Worm (Caenorhabditis elegans) whole organism, L4 larva: ENCODE results near the gene zip-11.

ENCODE experiments used
- F26F4.8 ChIP-seq: fragments of 200-800 bp; sonication (Bioruptor generic); conservative IDR thresholded peaks from 2 replicates; pipeline ENCODE4 v1.3.6; 2022; ENCODE audit warnings: missing genetic modification characterization, missing compliant biosample characterization
- F37D6.2 ChIP-seq: sonication (generic microtip); optimal IDR thresholded peaks from 2 replicates; lab custom pipeline; 2016; ENCODE audit warnings: mild to moderate bottlenecking, missing genetic modification characterization, missing compliant biosample characterization
- F49E8.2 ChIP-seq: sonication (generic microtip); optimal IDR thresholded peaks from 2 replicates; lab custom pipeline; 2016; ENCODE audit warnings: missing compliant biosample characterization, mild to moderate bottlenecking, missing genetic modification characterization, borderline replicate concordance
- R02D3.7 ChIP-seq: fragments of 150-350 bp; sonication (generic microtip); optimal IDR thresholded peaks from 3 replicates; lab custom pipeline; 2014; ENCODE audit warnings: missing biosample characterization, missing genetic modification characterization
- T20F7.1 ChIP-seq: fragments of 200-800 bp; sonication (Bioruptor generic); optimal IDR thresholded peaks from 2 replicates; lab custom pipeline; 2018; ENCODE audit warnings: mild to moderate bottlenecking, missing genetic modification characterization, missing compliant biosample characterization
- T26A8.4 ChIP-seq: fragments of 200-800 bp; sonication (Bioruptor generic); IDR thresholded peaks from 2 replicates; pipeline ENCODE4 v1.3.6; 2022; ENCODE audit warnings: missing genetic modification characterization, missing compliant biosample characterization
- Y105C5A.15 ChIP-seq: fragments of 200-800 bp; sonication (Bioruptor generic); IDR thresholded peaks from 2 replicates; pipeline ENCODE4 v1.3.6; 2022; ENCODE audit warnings: missing genetic modification characterization, missing compliant biosample characterization
- Y75B8A.6 ChIP-seq: fragments of 200-800 bp; sonication (Bioruptor generic); IDR thresholded peaks from 2 replicates; pipeline ENCODE4 v1.3.6; 2022; ENCODE audit warnings: missing genetic modification reagents, missing genetic modification characterization, missing compliant biosample characterization
- aha-1 ChIP-seq: fragments of 150-350 bp; peaks from one replicate; lab custom pipeline; 2014; ENCODE audit warnings: missing biosample characterization, missing genetic modification characterization
- attf-4 ChIP-seq: sonication (generic microtip); optimal IDR thresholded peaks from 3 replicates; lab custom pipeline; 2017; ENCODE audit warnings: missing biosample characterization, missing genetic modification characterization
- ceh-28 ChIP-seq: fragments of 150-350 bp; optimal IDR thresholded peaks from 2 replicates; lab custom pipeline; 2014; ENCODE audit warnings: missing biosample characterization, missing genetic modification reagents, missing genetic modification characterization
- ceh-82 ChIP-seq: sonication (generic microtip); optimal IDR thresholded peaks from 2 replicates; lab custom pipeline; 2017; ENCODE audit warnings: missing biosample characterization, missing genetic modification characterization
- daf-12 ChIP-seq: fragments of 150-350 bp; optimal IDR thresholded peaks from 2 replicates; lab custom pipeline; 2014; ENCODE audit warnings: missing biosample characterization, missing genetic modification reagents, missing genetic modification characterization
- dmd-6 ChIP-seq: fragments of 200-800 bp; sonication (Bioruptor generic); IDR thresholded peaks from 2 replicates; pipeline ENCODE4 v1.3.6; 2022; ENCODE audit warnings: missing genetic modification reagents, missing genetic modification characterization, missing compliant biosample characterization
- dmd-9 ChIP-seq: fragments of 200-800 bp; sonication (Bioruptor generic); IDR thresholded peaks from 2 replicates; pipeline ENCODE4 v1.3.6; 2022; ENCODE audit warnings: missing genetic modification reagents, missing genetic modification characterization, missing compliant biosample characterization
- dpl-1 ChIP-seq: fragments of 150-350 bp; optimal IDR thresholded peaks from 2 replicates; lab custom pipeline; 2014; ENCODE audit warnings: missing biosample characterization, missing genetic modification reagents, missing genetic modification characterization
- duxl-1 ChIP-seq: sonication (generic microtip); optimal IDR thresholded peaks from 2 replicates; lab custom pipeline; 2016; ENCODE audit warnings: mild to moderate bottlenecking, missing genetic modification characterization, moderate library complexity, missing compliant biosample characterization; ENCODE audit not compliant: poor library complexity
- egl-43 ChIP-seq: fragments of 200-800 bp; sonication (Bioruptor generic); IDR thresholded peaks from 2 replicates; pipeline ENCODE4 v1.3.6; 2022; ENCODE audit warnings: missing genetic modification reagents, missing genetic modification characterization, missing compliant biosample characterization
- hlh-30 ChIP-seq: sonication (generic microtip); optimal IDR thresholded peaks from 2 replicates; lab custom pipeline; 2017; ENCODE audit warnings: antibody characterized with exemption, mild to moderate bottlenecking, missing genetic modification characterization, missing compliant biosample characterization; ENCODE audit not compliant: insufficient read depth
- hmg-1.1 ChIP-seq: fragments of 200-800 bp; sonication (Bioruptor generic); IDR thresholded peaks from 2 replicates; pipeline ENCODE4 v1.3.6; 2022; ENCODE audit warnings: missing genetic modification reagents, missing genetic modification characterization, missing compliant biosample characterization
- lim-7 ChIP-seq: fragments of 200-800 bp; sonication (Bioruptor generic); IDR thresholded peaks from 2 replicates; pipeline ENCODE4 v1.3.6; 2022; ENCODE audit warnings: missing genetic modification characterization, missing compliant biosample characterization
- mdl-1 ChIP-seq, 2 experiments: fragments of 150-350 bp in 1 of 2; sonication (generic microtip) in 1 of 2; optimal IDR thresholded peaks; 2 replicates each; lab custom pipeline; 2014 to 2017; ENCODE audit warnings: missing biosample characterization in 2 of 2, missing genetic modification characterization in 2 of 2
- mep-1 ChIP-seq: fragments of 150-350 bp; sonication (generic microtip); optimal IDR thresholded peaks from 3 replicates; lab custom pipeline; 2014; ENCODE audit warnings: missing biosample characterization, missing genetic modification characterization
- mxl-3 ChIP-seq: fragments of 200-800 bp; sonication (Bioruptor generic); optimal IDR thresholded peaks from 2 replicates; lab custom pipeline; 2018; ENCODE audit warnings: mild to moderate bottlenecking, missing genetic modification characterization, missing compliant biosample characterization
- nhr-10 ChIP-seq: fragments of 150-350 bp; optimal IDR thresholded peaks from 2 replicates; lab custom pipeline; 2014; ENCODE audit warnings: missing biosample characterization, missing genetic modification characterization
- nhr-102 ChIP-seq: sonication (generic microtip); optimal IDR thresholded peaks from 2 replicates; lab custom pipeline; 2016; ENCODE audit warnings: mild to moderate bottlenecking, missing genetic modification characterization, moderate library complexity, missing compliant biosample characterization
- nhr-111 ChIP-seq: fragments of 200-800 bp; sonication (Bioruptor generic); optimal IDR thresholded peaks from 2 replicates; lab custom pipeline; 2018; ENCODE audit warnings: mild to moderate bottlenecking, missing genetic modification characterization, missing compliant biosample characterization
- nhr-237 ChIP-seq: sonication (generic microtip); optimal IDR thresholded peaks from 2 replicates; lab custom pipeline; 2017; ENCODE audit warnings: missing biosample characterization, missing genetic modification characterization
- nhr-48 ChIP-seq: sonication (generic microtip); optimal IDR thresholded peaks from 2 replicates; lab custom pipeline; 2016; ENCODE audit warnings: mild to moderate bottlenecking, missing genetic modification characterization, missing compliant biosample characterization
- pha-4 ChIP-seq, 2 experiments: fragments of 150-350 bp in 1 of 2; fragments of 200-800 bp in 1 of 2; sonication (Bioruptor generic) in 1 of 2; IDR thresholded peaks in 1 of 2; optimal IDR thresholded peaks in 1 of 2; 2 replicates each; pipeline versions ENCODE4 v1.3.6 to Lab custom; 2014 to 2022; ENCODE audit warnings: missing genetic modification characterization in 2 of 2, missing genetic modification reagents in 2 of 2, missing biosample characterization in 1 of 2, missing compliant biosample characterization in 1 of 2
- pqm-1 ChIP-seq: sonication (generic microtip); optimal IDR thresholded peaks from 2 replicates; lab custom pipeline; 2017; ENCODE audit warnings: missing biosample characterization, missing genetic modification characterization
- saeg-2 ChIP-seq: fragments of 200-800 bp; sonication (Bioruptor generic); IDR thresholded peaks from 2 replicates; pipeline ENCODE4 v1.3.6; 2022; ENCODE audit warnings: missing genetic modification reagents, missing genetic modification characterization, missing compliant biosample characterization
- sdz-12 ChIP-seq: fragments of 200-800 bp; sonication (Bioruptor generic); optimal IDR thresholded peaks from 2 replicates; lab custom pipeline; 2018; ENCODE audit warnings: mild to moderate bottlenecking, missing genetic modification characterization, missing compliant biosample characterization
- set-16 ChIP-seq: fragments of 200-800 bp; sonication (Bioruptor generic); IDR thresholded peaks from 2 replicates; pipeline ENCODE4 v1.3.6; 2022; ENCODE audit warnings: missing genetic modification reagents, missing genetic modification characterization, missing compliant biosample characterization
- skn-1 ChIP-seq: fragments of 150-350 bp; optimal IDR thresholded peaks from 2 replicates; lab custom pipeline; 2014; ENCODE audit warnings: missing biosample characterization, missing genetic modification characterization
- snpc-4 ChIP-seq: fragments of 150-350 bp; optimal IDR thresholded peaks from 2 replicates; lab custom pipeline; 2014; ENCODE audit warnings: missing biosample characterization, missing genetic modification characterization
- tra-1 ChIP-seq: fragments of 200-800 bp; sonication (Bioruptor generic); IDR thresholded peaks from 2 replicates; pipeline ENCODE4 v1.3.6; 2022; ENCODE audit warnings: missing genetic modification reagents, missing genetic modification characterization, missing compliant biosample characterization
- unc-39 ChIP-seq: sonication (generic microtip); optimal IDR thresholded peaks from 2 replicates; lab custom pipeline; 2017; ENCODE audit warnings: missing biosample characterization, missing genetic modification characterization
- unc-62 ChIP-seq, 3 experiments: fragments of 150-350 bp in 1 of 3; sonication (generic microtip); optimal IDR thresholded peaks in 2 of 3; peaks in 1 of 3; 1 replicate in 1 of 3; 2 replicates in 2 of 3; lab custom pipeline; 2014 to 2017; ENCODE audit warnings: missing biosample characterization in 3 of 3, missing genetic modification characterization in 3 of 3, missing genetic modification reagents in 3 of 3, missing genotype in 1 of 3

Gene zip-11

DNA sequence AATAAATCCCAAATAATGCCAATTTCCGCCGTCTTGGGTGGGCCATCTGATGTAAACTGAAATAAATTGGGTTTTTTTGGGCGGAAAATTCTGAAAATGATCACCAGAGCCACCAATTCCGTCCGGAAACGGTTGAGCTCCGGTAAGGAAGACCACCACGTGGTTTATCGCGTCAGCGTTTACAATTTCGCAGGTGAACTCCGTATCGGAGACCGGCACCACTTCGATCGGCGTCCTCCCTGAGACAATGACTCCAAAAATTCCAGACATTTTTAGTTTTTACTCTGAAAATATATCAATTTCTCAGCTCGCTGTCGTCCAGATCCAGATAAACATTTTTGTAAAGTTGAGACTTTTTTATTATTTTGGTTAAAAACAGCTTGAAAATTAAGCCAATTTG is 25.5 kb downstream of the zip-11 start, which contains the start of gene F42A6.6 (continued):
- no peak for TF ChIP-seq pqm-1 (tag; lab: Kevin White, UChicago)
- no peak for TF ChIP-seq nhr-237 (tag; lab: Kevin White, UChicago)
- no peak for TF ChIP-seq hmg-1.1 (GFP tag; lab: Robert Waterston, UW)
- TF ChIP-seq hlh-30 (tag; lab: Kevin White, UChicago), result no peak
- no peak for TF ChIP-seq nhr-111 (GFP tag; lab: Kevin White, UChicago)
- no peak for TF ChIP-seq daf-12 (tag; lab: Kevin White, UChicago)
- TF ChIP-seq T26A8.4 (GFP tag; lab: Robert Waterston, UW), result peak; percentile 87
- TF ChIP-seq Y75B8A.6 (GFP tag; lab: Robert Waterston, UW), result 0 out of 2 replicates have a peak, but pooled peaks have one; percentile 67
- TF ChIP-seq ceh-82, result no peak
- TF ChIP-seq lim-7 (GFP tag; lab: Robert Waterston, UW), result no peak
- TF ChIP-seq dpl-1 (GFP tag; lab: Kevin White, UChicago), result no peak
- no peak for TF ChIP-seq R02D3.7 (tag; lab: Kevin White, UChicago)
- no peak for TF ChIP-seq skn-1
- no peak for TF ChIP-seq attf-4 (tag; lab: Kevin White, UChicago)
- no peak for TF ChIP-seq mdl-1 (tag; optimal IDR thresholded peaks at IDR 0.05; lab: Kevin White, UChicago)
- peak; percentile 42 for TF ChIP-seq dmd-6
- TF ChIP-seq F37D6.2, result no peak
- TF ChIP-seq dmd-9 (GFP tag; lab: Robert Waterston, UW), result no peak
- no peak for TF ChIP-seq ceh-28 (tag; lab: Kevin White, UChicago)
- TF ChIP-seq F26F4.8 (GFP tag; lab: Robert Waterston, UW), result 0 out of 2 replicates have a peak, but pooled peaks have one; percentile 33
- no peak for TF ChIP-seq nhr-48 (tag; lab: Kevin White, UChicago)
- TF ChIP-seq tra-1 (GFP tag; lab: Robert Waterston, UW), result 0 out of 2 replicates have a peak, but pooled peaks have one; percentile 22
- peak; percentile 84 for TF ChIP-seq F49E8.2
- peak; percentile 80 for TF ChIP-seq aha-1
- no peak for TF ChIP-seq snpc-4 (tag; lab: Kevin White, UChicago)
- TF ChIP-seq Y105C5A.15 (GFP tag; lab: Robert Waterston, UW), result peak; percentile 60

DNA sequence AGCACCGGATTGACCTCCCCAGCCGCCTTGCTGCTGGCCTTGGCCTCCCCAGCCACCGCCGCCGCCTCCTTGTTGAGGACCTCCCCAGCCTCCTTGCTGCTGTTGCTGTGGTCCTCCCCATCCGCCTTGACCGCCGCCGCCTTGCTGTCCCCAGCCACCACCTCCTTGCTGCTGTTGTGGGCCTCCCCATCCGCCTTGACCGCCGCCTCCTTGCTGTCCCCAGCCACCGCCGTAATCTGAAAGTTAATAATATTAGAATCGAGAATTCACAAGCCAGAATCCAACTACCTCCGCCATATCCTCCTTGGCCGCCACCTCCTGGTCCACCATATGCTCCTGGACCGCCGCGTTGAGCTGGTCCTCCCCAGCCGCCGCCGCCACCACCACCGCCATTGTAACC is 26.2 kb downstream of the zip-11 start:
- TF ChIP-seq unc-39 (tag; lab: Kevin White, UChicago), result no peak
- peak; percentile 26 for TF ChIP-seq sdz-12
- no peak for TF ChIP-seq duxl-1 (tag; lab: Kevin White, UChicago)
- no peak for TF ChIP-seq nhr-10 (tag; lab: Kevin White, UChicago)
- no peak for TF ChIP-seq daf-12 (tag; lab: Kevin White, UChicago)
- no peak for TF ChIP-seq nhr-102 (tag; lab: Kevin White, UChicago)
- TF ChIP-seq mxl-3 (GFP tag; lab: Kevin White, UChicago), result no peak
- peak; percentile 75; the same call in 1 of the 2 replicates for TF ChIP-seq pha-4 (GFP tag; IDR thresholded peaks at IDR 0.05; lab: Robert Waterston, UW)
- TF ChIP-seq pha-4 (tag; optimal IDR thresholded peaks at IDR 0.05; lab: Kevin White, UChicago), result no peak
- no peak for TF ChIP-seq T20F7.1
- peak in 1 of 2 experiments; percentile 9 for TF ChIP-seq unc-62 (GFP tag; optimal IDR thresholded peaks at IDR 0.05 in 1 of 2; lab: Kevin White, UChicago)
- no peak for TF ChIP-seq unc-62 (tag; optimal IDR thresholded peaks at IDR 0.05; lab: Kevin White, UChicago)
- TF ChIP-seq egl-43 (GFP tag; lab: Robert Waterston, UW), result peak; percentile 61; the same call in 1 of the 2 replicates
- TF ChIP-seq aha-1, result peak; percentile 24
- TF ChIP-seq saeg-2 (GFP tag; lab: Robert Waterston, UW), result no peak
- peak; percentile 99 for TF ChIP-seq set-16 (GFP tag; lab: Robert Waterston, UW)
- TF ChIP-seq tra-1 (GFP tag; lab: Robert Waterston, UW), result no peak
- no peak for TF ChIP-seq mep-1 (tag; lab: Kevin White, UChicago)
